Fruit fly (Drosophila melanogaster) whole organism, prepupa: Measurements from ENCODE around the gene Pura.

ENCODE experiments used
- Blimp-1 ChIP-seq: fragments of 200-800 bp; sonication (Bioruptor generic); optimal IDR thresholded peaks from 3 replicates; lab custom pipeline; 2017; ENCODE audit warnings: missing biosample characterization, missing genetic modification characterization, mild to moderate bottlenecking, moderate library complexity, missing genetic modification reagents
- CG10631 ChIP-seq: fragments of 200-800 bp; sonication (Bioruptor generic); optimal IDR thresholded peaks from 2 replicates; lab custom pipeline; 2016; ENCODE audit warnings: missing biosample characterization, missing genetic modification characterization
- CG10669 ChIP-seq: fragments of 200-800 bp; sonication (Bioruptor generic); optimal IDR thresholded peaks from 3 replicates; lab custom pipeline; 2018; ENCODE audit warnings: missing biosample characterization, mild to moderate bottlenecking, missing genetic modification characterization, moderate library complexity
- CG11294 ChIP-seq: fragments of 200-800 bp; sonication (Bioruptor generic); IDR thresholded peaks from 2 replicates; pipeline ENCODE4 v1.3.6; 2022; ENCODE audit warnings: missing biosample characterization, missing genetic modification characterization
- CG11902 ChIP-seq: fragments of 200-800 bp; sonication (Bioruptor generic); optimal IDR thresholded peaks from 3 replicates; lab custom pipeline; 2016; ENCODE audit warnings: missing biosample characterization, missing genetic modification characterization
- CG15336 ChIP-seq: fragments of 200-800 bp; sonication (Bioruptor generic); IDR thresholded peaks from 2 replicates; pipeline ENCODE4 v1.3.6; 2022; ENCODE audit warnings: missing biosample characterization, missing genetic modification characterization
- CG1621 ChIP-seq: fragments of 200-800 bp; sonication (Bioruptor generic); optimal IDR thresholded peaks from 3 replicates; lab custom pipeline; 2018; ENCODE audit warnings: missing biosample characterization, mild to moderate bottlenecking, missing genetic modification characterization
- CG16779 ChIP-seq: fragments of 200-800 bp; sonication (Bioruptor generic); optimal IDR thresholded peaks from 3 replicates; lab custom pipeline; 2017; ENCODE audit warnings: missing biosample characterization, mild to moderate bottlenecking, missing genetic modification characterization
- CG3032 ChIP-seq: fragments of 200-800 bp; optimal IDR thresholded peaks from 2 replicates; lab custom pipeline; 2019; ENCODE audit warnings: missing biosample characterization, mild to moderate bottlenecking, missing genetic modification characterization, moderate library complexity
- CG3919 ChIP-seq: fragments of 200-800 bp; sonication (Bioruptor generic); optimal IDR thresholded peaks from 3 replicates; lab custom pipeline; 2016; ENCODE audit warnings: missing biosample characterization, missing genetic modification characterization
- CG4318 ChIP-seq: fragments of 200-800 bp; sonication (Bioruptor generic); optimal IDR thresholded peaks from 3 replicates; lab custom pipeline; 2017; ENCODE audit warnings: missing biosample characterization, mild to moderate bottlenecking, missing genetic modification characterization
- CG6163 ChIP-seq: fragments of 200-800 bp; sonication (Bioruptor generic); IDR thresholded peaks from 3 replicates; pipeline ENCODE4 v1.3.6; 2022; ENCODE audit warnings: missing biosample characterization, missing genetic modification characterization
- CG6276 ChIP-seq: fragments of 200-800 bp; sonication (Bioruptor generic); optimal IDR thresholded peaks from 2 replicates; lab custom pipeline; 2017; ENCODE audit warnings: missing biosample characterization, mild to moderate bottlenecking, missing genetic modification characterization
- CG6792 ChIP-seq: fragments of 200-800 bp; sonication (Bioruptor generic); optimal IDR thresholded peaks from 3 replicates; lab custom pipeline; 2016; ENCODE audit warnings: missing biosample characterization, missing genetic modification characterization
- CG6808 ChIP-seq: fragments of 200-800 bp; sonication (Bioruptor generic); optimal IDR thresholded peaks from 3 replicates; lab custom pipeline; 2017; ENCODE audit warnings: missing biosample characterization, missing genetic modification characterization, mild to moderate bottlenecking, moderate library complexity, missing genetic modification reagents
- CG6854 ChIP-seq: fragments of 200-800 bp; sonication (Bioruptor generic); optimal IDR thresholded peaks from 2 replicates; lab custom pipeline; 2017; ENCODE audit warnings: missing biosample characterization, mild to moderate bottlenecking, missing genetic modification characterization
- CG8119 ChIP-seq: fragments of 200-800 bp; sonication (Bioruptor generic); IDR thresholded peaks from 3 replicates; pipeline ENCODE4 v1.3.6; 2022; ENCODE audit warnings: missing biosample characterization, missing genetic modification characterization
- CG8319 ChIP-seq: fragments of 200-800 bp; sonication (Bioruptor generic); optimal IDR thresholded peaks from 3 replicates; lab custom pipeline; 2016; ENCODE audit warnings: missing biosample characterization, missing genetic modification characterization
- CG8632 ChIP-seq: fragments of 200-800 bp; sonication (Bioruptor generic); optimal IDR thresholded peaks from 3 replicates; lab custom pipeline; 2016; ENCODE audit warnings: missing biosample characterization, missing genetic modification characterization
- Eip75B ChIP-seq: fragments of 200-800 bp; sonication (Bioruptor generic); optimal IDR thresholded peaks from 3 replicates; lab custom pipeline; 2016; ENCODE audit warnings: missing biosample characterization, missing genetic modification characterization
- Eip78C ChIP-seq: fragments of 200-800 bp; sonication (Bioruptor generic); peaks from one replicate; lab custom pipeline; 2016; ENCODE audit warnings: missing biosample characterization, missing genetic modification characterization
- Ets21C ChIP-seq: fragments of 200-800 bp; sonication (Bioruptor generic); optimal IDR thresholded peaks from 3 replicates; lab custom pipeline; 2016; ENCODE audit warnings: missing biosample characterization, missing genetic modification characterization
- Ets96B ChIP-seq: fragments of 200-800 bp; optimal IDR thresholded peaks from 2 replicates; lab custom pipeline; 2019; ENCODE audit warnings: missing biosample characterization, mild to moderate bottlenecking, missing genetic modification characterization, moderate library complexity
- Met ChIP-seq: fragments of 200-800 bp; sonication (Bioruptor generic); optimal IDR thresholded peaks from 3 replicates; lab custom pipeline; 2016; ENCODE audit warnings: missing biosample characterization, missing genetic modification characterization
- Smox ChIP-seq: fragments of 200-800 bp; sonication (Bioruptor generic); optimal IDR thresholded peaks from 3 replicates; lab custom pipeline; 2016; ENCODE audit warnings: missing biosample characterization, missing genetic modification characterization
- Sox102F ChIP-seq: fragments of 200-800 bp; sonication (Bioruptor generic); optimal IDR thresholded peaks from 2 replicates; lab custom pipeline; 2016; ENCODE audit warnings: missing biosample characterization, mild to moderate bottlenecking, missing genetic modification characterization
- Sox14 ChIP-seq: fragments of 200-800 bp; sonication (Bioruptor generic); optimal IDR thresholded peaks from 3 replicates; lab custom pipeline; 2016; ENCODE audit warnings: missing biosample characterization, missing genetic modification characterization
- Sox15 ChIP-seq: fragments of 200-800 bp; sonication (Bioruptor generic); optimal IDR thresholded peaks from 3 replicates; lab custom pipeline; 2016; ENCODE audit warnings: missing biosample characterization, missing genetic modification characterization
- achi ChIP-seq: fragments of 200-800 bp; sonication (Bioruptor generic); optimal IDR thresholded peaks from 3 replicates; lab custom pipeline; 2016; ENCODE audit warnings: missing biosample characterization, missing genetic modification characterization
- cyc ChIP-seq: fragments of 200-800 bp; sonication (Bioruptor generic); optimal IDR thresholded peaks from 3 replicates; lab custom pipeline; 2016; ENCODE audit warnings: missing biosample characterization, missing genetic modification characterization
- dac ChIP-seq: fragments of 200-800 bp; sonication (Bioruptor generic); optimal IDR thresholded peaks from 2 replicates; lab custom pipeline; 2017; ENCODE audit warnings: missing biosample characterization, mild to moderate bottlenecking, missing genetic modification characterization
- dsx ChIP-seq: fragments of 200-800 bp; optimal IDR thresholded peaks from 3 replicates; lab custom pipeline; 2019; ENCODE audit warnings: missing biosample characterization, mild to moderate bottlenecking, missing genetic modification characterization, moderate library complexity; ENCODE audit not compliant: poor library complexity, severe bottlenecking
- esn ChIP-seq: fragments of 200-800 bp; sonication (Bioruptor generic); optimal IDR thresholded peaks from 2 replicates; lab custom pipeline; 2016; ENCODE audit warnings: missing biosample characterization, mild to moderate bottlenecking, missing genetic modification characterization, moderate library complexity
- fd59A ChIP-seq: fragments of 200-800 bp; sonication (Bioruptor generic); optimal IDR thresholded peaks from 2 replicates; lab custom pipeline; 2017; ENCODE audit warnings: missing biosample characterization, mild to moderate bottlenecking, missing genetic modification characterization, missing genetic modification reagents
- fd85E ChIP-seq: fragments of 200-800 bp; sonication (Bioruptor generic); optimal IDR thresholded peaks from 3 replicates; lab custom pipeline; 2016; ENCODE audit warnings: missing biosample characterization, missing genetic modification characterization
- fkh ChIP-seq: fragments of 200-800 bp; sonication (Bioruptor generic); optimal IDR thresholded peaks from 3 replicates; lab custom pipeline; 2017; ENCODE audit warnings: missing biosample characterization, mild to moderate bottlenecking, missing genetic modification characterization, moderate library complexity
- lz ChIP-seq: fragments of 200-800 bp; sonication (Bioruptor generic); optimal IDR thresholded peaks from 3 replicates; lab custom pipeline; 2016; ENCODE audit warnings: missing biosample characterization, missing genetic modification characterization
- net ChIP-seq: fragments of 200-800 bp; sonication (Bioruptor generic); optimal IDR thresholded peaks from 3 replicates; lab custom pipeline; 2016; ENCODE audit warnings: missing biosample characterization, missing genetic modification characterization
- pdm3 ChIP-seq: fragments of 200-800 bp; sonication (Bioruptor generic); optimal IDR thresholded peaks from 3 replicates; lab custom pipeline; 2016; ENCODE audit warnings: missing biosample characterization, missing genetic modification characterization
- salr ChIP-seq, 2 experiments: fragments of 200-800 bp; sonication (Bioruptor generic); optimal IDR thresholded peaks; 3 replicates each; lab custom pipeline; 2016 to 2018; ENCODE audit warnings: missing biosample characterization in 2 of 2, missing genetic modification characterization in 2 of 2, mild to moderate bottlenecking in 1 of 2
- spab ChIP-seq: fragments of 200-800 bp; sonication (Bioruptor generic); optimal IDR thresholded peaks from 2 replicates; lab custom pipeline; 2017; ENCODE audit warnings: missing biosample characterization, mild to moderate bottlenecking, missing genetic modification characterization, missing genetic modification reagents
- ss ChIP-seq, 2 experiments: fragments of 200-800 bp; sonication (Bioruptor generic); optimal IDR thresholded peaks; 2 replicates in 1 of 2; 3 replicates in 1 of 2; lab custom pipeline; 2017 to 2018; ENCODE audit warnings: mild to moderate bottlenecking in 2 of 2, missing biosample characterization in 2 of 2, missing genetic modification characterization in 2 of 2, moderate library complexity in 1 of 2
- svp ChIP-seq: fragments of 200-800 bp; sonication (Bioruptor generic); peaks from one replicate; lab custom pipeline; 2016; ENCODE audit warnings: missing biosample characterization, missing genetic modification characterization
- vri ChIP-seq: fragments of 200-800 bp; sonication (Bioruptor generic); optimal IDR thresholded peaks from 3 replicates; lab custom pipeline; 2016; ENCODE audit warnings: missing biosample characterization, mild to moderate bottlenecking, missing genetic modification characterization

Pura gene

DNA sequence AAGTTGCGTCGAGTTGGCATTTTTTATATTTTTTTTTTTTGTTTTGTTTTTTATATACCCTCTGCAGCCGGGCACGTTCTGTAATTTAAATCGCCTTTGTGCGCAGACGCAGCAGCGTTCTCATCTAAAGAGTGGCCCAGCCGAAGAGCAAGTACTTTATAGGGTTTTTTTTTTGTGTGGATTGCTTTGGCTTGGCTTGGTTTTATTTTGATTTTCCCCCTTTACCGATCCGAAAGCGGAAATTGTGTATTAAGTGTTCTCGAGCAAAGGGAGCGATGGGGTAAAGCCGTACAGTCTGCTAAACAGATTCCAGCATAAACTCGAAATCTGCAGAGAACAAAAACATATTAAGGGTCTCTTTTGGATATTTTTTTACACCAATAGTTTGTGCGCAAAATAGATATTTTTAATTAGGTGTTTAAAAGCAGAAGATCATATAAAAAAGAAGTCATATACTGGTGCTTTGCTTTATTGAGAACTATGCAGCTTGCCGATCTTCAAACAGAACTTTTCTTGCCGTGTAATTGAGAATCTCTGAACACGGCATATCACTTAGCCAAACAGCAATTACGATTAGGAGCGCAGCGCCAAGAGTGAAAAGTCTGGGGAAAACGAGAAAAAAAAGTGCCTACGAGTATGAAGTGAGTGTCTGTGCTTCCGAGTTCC lies 13.6 kb downstream of the Pura start:
- TF ChIP-seq CG6808 (GFP tag; lab: Kevin White, UChicago) (peak; percentile 39), ss (GFP tag; optimal IDR thresholded peaks at IDR 0.05; lab: Kevin White, UChicago) (peak; percentile 43 to 49), CG15336 (no peak), CG10631 (GFP tag; lab: Kevin White, UChicago) (peak; percentile 5), svp (GFP tag; lab: Kevin White, UChicago) (peak; percentile 50), spab (GFP tag; lab: Kevin White, UChicago) (peak; percentile 22), Ets96B (tag; lab: Kevin White, UChicago) (peak; percentile 43), CG3032 (tag; lab: Kevin White, UChicago) (peak; percentile 41), net (GFP tag; lab: Kevin White, UChicago) (no peak), CG1621 (tag; lab: Kevin White, UChicago) (peak; percentile 13), CG10669 (GFP tag; lab: Kevin White, UChicago) (peak; percentile 36), Eip78C (GFP tag; lab: Kevin White, UChicago) (peak; percentile 62), CG8119 (GFP tag; lab: Robert Waterston, UW) (no peak), CG6163 (0 out of 3 replicates have a peak, but pooled peaks have one; percentile 5), achi (GFP tag; lab: Kevin White, UChicago) (no peak), Eip75B (GFP tag; lab: Kevin White, UChicago) (peak; percentile 3)

DNA sequence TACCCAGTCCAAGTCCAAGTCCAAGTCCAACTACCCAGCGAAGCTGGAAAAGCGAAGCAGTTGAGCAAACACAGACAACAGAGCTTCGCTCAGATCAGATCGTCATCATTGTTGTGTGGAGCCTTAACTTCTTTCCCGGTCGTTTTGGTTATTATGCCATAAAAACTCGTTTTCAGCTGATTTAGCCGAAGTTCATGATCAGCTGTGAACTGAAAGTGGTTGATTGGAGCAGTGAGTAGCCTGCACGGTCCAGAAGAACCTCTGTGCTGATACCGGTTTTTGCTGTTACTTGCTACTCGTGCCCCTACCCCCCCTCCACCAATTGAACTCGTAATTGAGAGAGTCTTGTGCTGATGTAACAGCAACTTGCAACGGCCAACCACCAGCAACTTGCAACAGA lies 17.6 kb downstream of the Pura start:
- TF ChIP-seq dsx (peak; percentile 51), CG16779 (tag; lab: Kevin White, UChicago) (no peak), Sox102F (GFP tag; lab: Kevin White, UChicago) (peak; percentile 39), CG6854 (peak; percentile 31), Eip78C (GFP tag; lab: Kevin White, UChicago) (peak; percentile 38), CG15336 (no peak), achi (GFP tag; lab: Kevin White, UChicago) (no peak), Blimp-1 (GFP tag; lab: Kevin White, UChicago) (peak; percentile 70), CG3919 (GFP tag; lab: Kevin White, UChicago) (no peak), vri (GFP tag; lab: Kevin White, UChicago) (peak; percentile 54)

DNA sequence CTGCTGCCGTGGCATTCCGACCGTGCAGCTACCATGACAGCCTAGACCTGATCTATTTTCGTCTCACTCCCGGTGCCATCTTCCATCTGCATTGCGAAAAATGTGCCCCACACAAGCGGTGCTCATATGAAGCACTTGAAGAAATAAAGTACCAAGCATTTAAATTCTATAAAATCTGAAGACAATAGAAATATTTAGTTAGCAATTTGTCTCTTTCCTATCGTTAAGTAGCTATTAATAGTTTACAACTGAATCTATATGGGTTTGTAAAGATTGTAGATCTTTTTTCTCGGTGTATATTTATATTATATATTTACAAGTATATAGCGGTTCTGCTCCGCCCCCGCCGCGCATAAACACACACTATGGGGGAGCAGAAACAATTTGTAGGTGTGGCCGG lies 18.3 kb downstream of the Pura start:
- TF ChIP-seq Sox102F (GFP tag; lab: Kevin White, UChicago): no peak
- no peak for TF ChIP-seq CG6808 (GFP tag; lab: Kevin White, UChicago)
- TF ChIP-seq Ets21C (GFP tag; lab: Kevin White, UChicago): no peak
- peak; percentile 65 for TF ChIP-seq CG6276 (GFP tag; lab: Kevin White, UChicago)
- peak; percentile 84 for TF ChIP-seq CG15336
- peak; percentile 18 to 74 for TF ChIP-seq salr (GFP tag; optimal IDR thresholded peaks at IDR 0.05; lab: Kevin White, UChicago)
- peak; percentile 43 for TF ChIP-seq pdm3
- no peak for TF ChIP-seq dac (GFP tag; lab: Kevin White, UChicago)
- peak; percentile 23 for TF ChIP-seq Met
- TF ChIP-seq fd85E (GFP tag; lab: Kevin White, UChicago): no peak
- TF ChIP-seq CG11902: no peak
- no peak for TF ChIP-seq CG6854
- TF ChIP-seq CG3919 (GFP tag; lab: Kevin White, UChicago): peak; percentile 78
- TF ChIP-seq CG4318 (GFP tag; lab: Kevin White, UChicago): peak; percentile 62
- peak; percentile 91 for TF ChIP-seq Eip78C (GFP tag; lab: Kevin White, UChicago)
- no peak for TF ChIP-seq Blimp-1 (GFP tag; lab: Kevin White, UChicago)
- TF ChIP-seq fd59A: peak; percentile 38
- peak; percentile 37 for TF ChIP-seq Eip75B (GFP tag; lab: Kevin White, UChicago)
- TF ChIP-seq dsx: peak; percentile 58
- peak; percentile 84 for TF ChIP-seq CG10631 (GFP tag; lab: Kevin White, UChicago)
- no peak for TF ChIP-seq Smox
- no peak for TF ChIP-seq CG8319 (GFP tag; lab: Kevin White, UChicago)
- TF ChIP-seq spab (GFP tag; lab: Kevin White, UChicago): peak; percentile 41
- no peak for TF ChIP-seq lz (GFP tag; lab: Kevin White, UChicago)
- peak; percentile 32 for TF ChIP-seq CG1621 (tag; lab: Kevin White, UChicago)
- no peak for TF ChIP-seq cyc (GFP tag; lab: Kevin White, UChicago)
- TF ChIP-seq Sox15: peak; percentile 7
- peak; percentile 74 for TF ChIP-seq achi (GFP tag; lab: Kevin White, UChicago)
- TF ChIP-seq esn (GFP tag; lab: Kevin White, UChicago): peak; percentile 13
- TF ChIP-seq vri (GFP tag; lab: Kevin White, UChicago): no peak
- TF ChIP-seq fkh: no peak
- TF ChIP-seq CG6792 (GFP tag; lab: Kevin White, UChicago): peak; percentile 9
- TF ChIP-seq CG11294 (GFP tag; lab: Robert Waterston, UW): peak; percentile 16; the same call in 1 of the 2 replicates
- peak; percentile 67 for TF ChIP-seq Sox14 (GFP tag; lab: Kevin White, UChicago)
- TF ChIP-seq CG8632 (GFP tag; lab: Kevin White, UChicago): peak; percentile 5
